Worm (Caenorhabditis elegans) whole organism, L2 larva: Measurements from ENCODE around the gene mbr-1.

ENCODE experiments used
- C34F6.9 ChIP-seq: fragments of 150-350 bp; optimal IDR thresholded peaks from 2 replicates; lab custom pipeline; 2014; ENCODE audit warnings: missing biosample characterization, missing genetic modification characterization
- F13H6.1 ChIP-seq: sonication (generic microtip); optimal IDR thresholded peaks from 2 replicates; lab custom pipeline; 2016; ENCODE audit warnings: missing genetic modification characterization, missing compliant biosample characterization
- R02D3.7 ChIP-seq: fragments of 150-350 bp; optimal IDR thresholded peaks from 2 replicates; lab custom pipeline; 2014; ENCODE audit warnings: missing biosample characterization, missing genetic modification characterization
- Y55F3AM.14 ChIP-seq: fragments of 200-800 bp; sonication (Bioruptor generic); optimal IDR thresholded peaks from 2 replicates; lab custom pipeline; 2018; ENCODE audit warnings: mild to moderate bottlenecking, missing genetic modification characterization, missing compliant biosample characterization
- ZK546.5 ChIP-seq: sonication (generic microtip); optimal IDR thresholded peaks from 2 replicates; lab custom pipeline; 2017; ENCODE audit warnings: missing biosample characterization, missing genetic modification characterization
- alr-1 ChIP-seq: fragments of 150-350 bp; optimal IDR thresholded peaks from 2 replicates; lab custom pipeline; 2014; ENCODE audit warnings: missing biosample characterization, missing genetic modification characterization
- aly-2 ChIP-seq: fragments of 150-350 bp; optimal IDR thresholded peaks from 2 replicates; lab custom pipeline; 2014; ENCODE audit warnings: missing biosample characterization, missing genetic modification characterization
- ama-1 ChIP-seq: fragments of 150-350 bp; optimal IDR thresholded peaks from 2 replicates; lab custom pipeline; 2018; ENCODE audit warnings: inconsistent platforms
- blmp-1 ChIP-seq: sonication (generic microtip); optimal IDR thresholded peaks from 2 replicates; lab custom pipeline; 2017; ENCODE audit warnings: missing genetic modification characterization, mild to moderate bottlenecking, missing compliant biosample characterization, antibody characterized with exemption, moderate library complexity; ENCODE audit not compliant: insufficient read depth
- ceh-82 ChIP-seq: fragments of 150-350 bp; optimal IDR thresholded peaks from 2 replicates; lab custom pipeline; 2014; ENCODE audit warnings: missing biosample characterization, missing genetic modification characterization
- crh-2 ChIP-seq: sonication (generic microtip); optimal IDR thresholded peaks from 2 replicates; lab custom pipeline; 2017; ENCODE audit warnings: missing biosample characterization, missing genetic modification characterization
- dmd-4 ChIP-seq: sonication (generic microtip); optimal IDR thresholded peaks from 2 replicates; lab custom pipeline; 2017; ENCODE audit warnings: missing biosample characterization, missing genetic modification characterization
- elt-1 ChIP-seq: fragments of 150-350 bp; optimal IDR thresholded peaks from 2 replicates; lab custom pipeline; 2014; ENCODE audit warnings: missing biosample characterization, missing genetic modification characterization
- fos-1 ChIP-seq: fragments of 150-350 bp; optimal IDR thresholded peaks from 2 replicates; lab custom pipeline; 2014; ENCODE audit warnings: missing biosample characterization, missing genetic modification characterization
- gmeb-1 ChIP-seq: fragments of 150-350 bp; optimal IDR thresholded peaks from 2 replicates; lab custom pipeline; 2014; ENCODE audit warnings: missing biosample characterization, missing genetic modification characterization
- lin-11 ChIP-seq: fragments of 150-350 bp; sonication (generic microtip); optimal IDR thresholded peaks from 2 replicates; lab custom pipeline; 2014; ENCODE audit warnings: missing biosample characterization, missing genetic modification characterization, inconsistent platforms, mixed read lengths
- lin-13 ChIP-seq: fragments of 150-350 bp; optimal IDR thresholded peaks from 2 replicates; lab custom pipeline; 2014; ENCODE audit warnings: missing biosample characterization, missing genetic modification reagents, missing genetic modification characterization
- lsy-2 ChIP-seq, 2 experiments: fragments of 150-350 bp in 1 of 2; sonication (generic microtip) in 1 of 2; optimal IDR thresholded peaks; 2 replicates each; lab custom pipeline; 2014 to 2017; ENCODE audit warnings: missing biosample characterization in 2 of 2, missing genetic modification characterization in 2 of 2
- mab-5 ChIP-seq: fragments of 150-350 bp; optimal IDR thresholded peaks from 2 replicates; lab custom pipeline; 2014; ENCODE audit warnings: missing biosample characterization, missing genetic modification characterization
- mdl-1 ChIP-seq, 2 experiments: fragments of 150-350 bp in 1 of 2; sonication (generic microtip) in 1 of 2; optimal IDR thresholded peaks; 2 replicates each; lab custom pipeline; 2017; ENCODE audit warnings: missing biosample characterization in 2 of 2, missing genetic modification characterization in 2 of 2
- nhr-11 ChIP-seq: fragments of 150-350 bp; optimal IDR thresholded peaks from 2 replicates; lab custom pipeline; 2014; ENCODE audit warnings: missing biosample characterization, missing genetic modification characterization
- nhr-12 ChIP-seq: fragments of 150-350 bp; optimal IDR thresholded peaks from 2 replicates; lab custom pipeline; 2014; ENCODE audit warnings: missing biosample characterization, missing genetic modification characterization
- nhr-129 ChIP-seq: fragments of 150-350 bp; optimal IDR thresholded peaks from 2 replicates; lab custom pipeline; 2014; ENCODE audit warnings: missing biosample characterization, missing genetic modification characterization
- nhr-21 ChIP-seq: fragments of 150-350 bp; optimal IDR thresholded peaks from 2 replicates; lab custom pipeline; 2014; ENCODE audit warnings: missing biosample characterization, missing genetic modification characterization
- nhr-23 ChIP-seq: fragments of 150-350 bp; optimal IDR thresholded peaks from 2 replicates; lab custom pipeline; 2014; ENCODE audit warnings: missing biosample characterization, missing genetic modification reagents, missing genetic modification characterization
- nhr-237 ChIP-seq: fragments of 150-350 bp; optimal IDR thresholded peaks from 2 replicates; lab custom pipeline; 2014; ENCODE audit warnings: missing biosample characterization, missing genetic modification characterization
- nhr-25 ChIP-seq: fragments of 150-350 bp; sonication (generic microtip); optimal IDR thresholded peaks from 3 replicates; lab custom pipeline; 2014; ENCODE audit warnings: missing biosample characterization, missing genetic modification characterization
- nhr-6 ChIP-seq: fragments of 150-350 bp; optimal IDR thresholded peaks from 2 replicates; lab custom pipeline; 2014; ENCODE audit warnings: missing biosample characterization, missing genetic modification characterization
- nhr-77 ChIP-seq: fragments of 150-350 bp; optimal IDR thresholded peaks from 2 replicates; lab custom pipeline; 2014; ENCODE audit warnings: missing biosample characterization, missing genetic modification characterization
- peb-1 ChIP-seq: fragments of 150-350 bp; optimal IDR thresholded peaks from 2 replicates; lab custom pipeline; 2014; ENCODE audit warnings: missing biosample characterization, missing genetic modification characterization
- sem-4 ChIP-seq: fragments of 150-350 bp; optimal IDR thresholded peaks from 2 replicates; lab custom pipeline; 2014; ENCODE audit warnings: missing biosample characterization, missing genetic modification reagents, missing genetic modification characterization
- skn-1 ChIP-seq: sonication (generic microtip); optimal IDR thresholded peaks from 2 replicates; lab custom pipeline; 2017; ENCODE audit warnings: missing biosample characterization, missing genetic modification characterization
- sma-3 ChIP-seq: sonication (generic microtip); optimal IDR thresholded peaks from 2 replicates; lab custom pipeline; 2016; ENCODE audit warnings: missing genetic modification reagents, missing genetic modification characterization, missing compliant biosample characterization
- sma-9 ChIP-seq, 2 experiments: fragments of 150-350 bp in 1 of 2; sonication (generic microtip) in 1 of 2; optimal IDR thresholded peaks; 2 replicates each; lab custom pipeline; 2014 to 2016; ENCODE audit warnings: missing genetic modification characterization in 2 of 2, mild to moderate bottlenecking in 1 of 2, missing biosample characterization in 1 of 2, missing compliant biosample characterization in 1 of 2, missing genetic modification reagents in 1 of 2, moderate library complexity in 1 of 2
- snpc-4 ChIP-seq: fragments of 150-350 bp; optimal IDR thresholded peaks from 2 replicates; lab custom pipeline; 2014; ENCODE audit warnings: missing biosample characterization, missing genetic modification characterization
- unc-39 ChIP-seq: fragments of 150-350 bp; optimal IDR thresholded peaks from 2 replicates; lab custom pipeline; 2014; ENCODE audit warnings: missing biosample characterization, missing genetic modification characterization
- unc-62 ChIP-seq: fragments of 150-350 bp; optimal IDR thresholded peaks from 2 replicates; lab custom pipeline; 2014; ENCODE audit warnings: missing biosample characterization, missing genetic modification reagents, missing genetic modification characterization
- zag-1 ChIP-seq: fragments of 150-350 bp; optimal IDR thresholded peaks from 2 replicates; lab custom pipeline; 2014; ENCODE audit warnings: missing biosample characterization, missing genetic modification characterization
- ztf-1 ChIP-seq: fragments of 200-800 bp; sonication (Bioruptor generic); conservative IDR thresholded peaks from 2 replicates; pipeline ENCODE4 v1.3.6; 2022; ENCODE audit warnings: missing genetic modification characterization, missing compliant biosample characterization
- ztf-11 ChIP-seq: sonication (generic microtip); optimal IDR thresholded peaks from 2 replicates; lab custom pipeline; 2017; ENCODE audit warnings: missing biosample characterization, missing genetic modification characterization
- ztf-4 ChIP-seq: fragments of 150-350 bp; optimal IDR thresholded peaks from 2 replicates; lab custom pipeline; 2014; ENCODE audit warnings: missing biosample characterization, missing genetic modification characterization

mbr-1 gene

DNA sequence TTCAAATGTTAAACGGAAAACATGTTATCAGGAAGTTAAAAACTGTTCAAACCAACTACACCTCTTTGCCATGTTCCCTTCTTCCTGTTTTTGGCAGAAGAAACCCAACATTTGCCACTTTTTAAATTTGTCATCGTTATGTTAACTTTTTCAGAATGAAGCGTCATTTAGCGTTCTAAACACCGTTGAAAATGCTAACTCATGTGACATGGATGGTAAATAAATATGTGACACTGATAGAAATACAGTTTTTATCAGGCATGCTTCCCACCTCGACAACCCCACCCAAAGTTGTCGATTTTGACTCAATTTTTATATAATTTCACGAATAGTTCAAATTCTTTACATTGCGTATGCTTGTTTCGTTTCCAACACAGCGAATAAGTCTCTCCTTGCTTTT, 34.5 kb downstream of the mbr-1 start:
- TF ChIP-seq crh-2 (tag; lab: Kevin White, UChicago) (peak; percentile 11), fos-1 (peak; percentile 87), ama-1 (lab: Kevin White, UChicago) (peak; percentile 21), lin-13 (GFP tag; lab: Kevin White, UChicago) (no peak), ztf-11 (tag; lab: Kevin White, UChicago) (no peak), unc-62 (GFP tag; lab: Kevin White, UChicago) (no peak), nhr-129 (tag; lab: Kevin White, UChicago) (no peak), ceh-82 (tag; lab: Kevin White, UChicago) (no peak), gmeb-1 (tag; lab: Kevin White, UChicago) (no peak), unc-39 (no peak), F13H6.1 (tag; lab: Kevin White, UChicago) (peak; percentile 14), sma-9 (GFP tag; optimal IDR thresholded peaks at IDR 0.05; lab: Kevin White, UChicago) (peak; percentile 51), sma-9 (tag; optimal IDR thresholded peaks at IDR 0.05; lab: Kevin White, UChicago) (no peak)
- TF ChIP-seq, all 48 proteins: peak for 5

ce11 chrX:10686487-10686886, 35.4 kb downstream of the mbr-1 start:
- TF ChIP-seq zag-1 (tag; lab: Kevin White, UChicago) (no peak), lsy-2 (tag; optimal IDR thresholded peaks at IDR 0.05; lab: Kevin White, UChicago) (no peak), ama-1 (lab: Kevin White, UChicago) (no peak), ZK546.5 (tag; lab: Kevin White, UChicago) (no peak), nhr-25 (tag; lab: Kevin White, UChicago) (peak; percentile 30), peb-1 (tag; lab: Kevin White, UChicago) (no peak), nhr-11 (no peak), R02D3.7 (tag; lab: Kevin White, UChicago) (no peak), ztf-4 (tag; lab: Kevin White, UChicago) (no peak), lin-11 (no peak), lin-13 (GFP tag; lab: Kevin White, UChicago) (no peak), C34F6.9 (tag; lab: Kevin White, UChicago) (no peak), snpc-4 (no peak), mab-5 (no peak), nhr-21 (peak; percentile 2), sma-3 (GFP tag; lab: Kevin White, UChicago) (peak; percentile 18), nhr-237 (tag; lab: Kevin White, UChicago) (no peak), ceh-82 (tag; lab: Kevin White, UChicago) (no peak), Y55F3AM.14 (no peak), aly-2 (tag; lab: Kevin White, UChicago) (no peak), unc-39 (no peak), blmp-1 (tag; lab: Kevin White, UChicago) (peak; percentile 50), mdl-1 (tag; optimal IDR thresholded peaks at IDR 0.05; lab: Kevin White, UChicago) (no peak), crh-2 (tag; lab: Kevin White, UChicago) (no peak), gmeb-1 (tag; lab: Kevin White, UChicago) (no peak), fos-1 (peak; percentile 86), ztf-11 (tag; lab: Kevin White, UChicago) (no peak), elt-1 (tag; lab: Kevin White, UChicago) (no peak), nhr-12 (tag; lab: Kevin White, UChicago) (no peak), nhr-6 (tag; lab: Kevin White, UChicago) (no peak), dmd-4 (tag; lab: Kevin White, UChicago) (no peak), skn-1 (tag; lab: Kevin White, UChicago) (no peak), sem-4 (no peak), nhr-23 (no peak), sma-9 (GFP tag; optimal IDR thresholded peaks at IDR 0.05; lab: Kevin White, UChicago) (no peak), sma-9 (tag; optimal IDR thresholded peaks at IDR 0.05; lab: Kevin White, UChicago) (no peak), alr-1 (tag; lab: Kevin White, UChicago) (no peak), nhr-77 (tag; lab: Kevin White, UChicago) (no peak), ztf-1 (GFP tag; lab: Robert Waterston, UW) (no peak), unc-62 (GFP tag; lab: Kevin White, UChicago) (no peak), nhr-129 (tag; lab: Kevin White, UChicago) (no peak), F13H6.1 (tag; lab: Kevin White, UChicago) (no peak)
